Fruit fly (Drosophila melanogaster) whole organism, prepupa: Measurements from ENCODE around the gene glob1.

Experiments used
- Blimp-1 ChIP-seq: fragments of 200-800 bp; sonication (Bioruptor generic); optimal IDR thresholded peaks from 3 replicates; lab custom pipeline; 2017; ENCODE audit warnings: missing biosample characterization, missing genetic modification characterization, mild to moderate bottlenecking, moderate library complexity, missing genetic modification reagents
- CG10669 ChIP-seq: fragments of 200-800 bp; sonication (Bioruptor generic); optimal IDR thresholded peaks from 3 replicates; lab custom pipeline; 2018; ENCODE audit warnings: missing biosample characterization, mild to moderate bottlenecking, missing genetic modification characterization, moderate library complexity
- CG11902 ChIP-seq: fragments of 200-800 bp; sonication (Bioruptor generic); optimal IDR thresholded peaks from 3 replicates; lab custom pipeline; 2016; ENCODE audit warnings: missing biosample characterization, missing genetic modification characterization
- CG16779 ChIP-seq: fragments of 200-800 bp; sonication (Bioruptor generic); optimal IDR thresholded peaks from 3 replicates; lab custom pipeline; 2017; ENCODE audit warnings: missing biosample characterization, mild to moderate bottlenecking, missing genetic modification characterization
- CG31627 ChIP-seq: fragments of 200-800 bp; sonication (Bioruptor generic); optimal IDR thresholded peaks from 3 replicates; lab custom pipeline; 2016; ENCODE audit warnings: missing biosample characterization, missing genetic modification characterization
- CG32006 ChIP-seq: fragments of 200-800 bp; sonication (Bioruptor generic); optimal IDR thresholded peaks from 3 replicates; lab custom pipeline; 2017; ENCODE audit warnings: missing biosample characterization, mild to moderate bottlenecking, missing genetic modification characterization
- CG6276 ChIP-seq: fragments of 200-800 bp; sonication (Bioruptor generic); optimal IDR thresholded peaks from 2 replicates; lab custom pipeline; 2017; ENCODE audit warnings: missing biosample characterization, mild to moderate bottlenecking, missing genetic modification characterization
- CG6792 ChIP-seq: fragments of 200-800 bp; sonication (Bioruptor generic); optimal IDR thresholded peaks from 3 replicates; lab custom pipeline; 2016; ENCODE audit warnings: missing biosample characterization, missing genetic modification characterization
- CG6854 ChIP-seq: fragments of 200-800 bp; sonication (Bioruptor generic); optimal IDR thresholded peaks from 2 replicates; lab custom pipeline; 2017; ENCODE audit warnings: missing biosample characterization, mild to moderate bottlenecking, missing genetic modification characterization
- CG8119 ChIP-seq: fragments of 200-800 bp; sonication (Bioruptor generic); IDR thresholded peaks from 3 replicates; pipeline ENCODE4 v1.3.6; 2022; ENCODE audit warnings: missing biosample characterization, missing genetic modification characterization
- CG8632 ChIP-seq: fragments of 200-800 bp; sonication (Bioruptor generic); optimal IDR thresholded peaks from 3 replicates; lab custom pipeline; 2016; ENCODE audit warnings: missing biosample characterization, missing genetic modification characterization
- CG9139 ChIP-seq: fragments of 200-800 bp; sonication (Bioruptor generic); optimal IDR thresholded peaks from 3 replicates; lab custom pipeline; 2017; ENCODE audit warnings: missing biosample characterization, mild to moderate bottlenecking, missing genetic modification characterization
- Eip78C ChIP-seq: fragments of 200-800 bp; sonication (Bioruptor generic); peaks from one replicate; lab custom pipeline; 2016; ENCODE audit warnings: missing biosample characterization, missing genetic modification characterization
- Eip93F ChIP-seq: fragments of 200-800 bp; sonication (Bioruptor generic); optimal IDR thresholded peaks from 2 replicates; lab custom pipeline; 2016; ENCODE audit warnings: missing biosample characterization, mild to moderate bottlenecking, missing genetic modification characterization
- Ets21C ChIP-seq: fragments of 200-800 bp; sonication (Bioruptor generic); optimal IDR thresholded peaks from 3 replicates; lab custom pipeline; 2016; ENCODE audit warnings: missing biosample characterization, missing genetic modification characterization
- Ets96B ChIP-seq: fragments of 200-800 bp; optimal IDR thresholded peaks from 2 replicates; lab custom pipeline; 2019; ENCODE audit warnings: missing biosample characterization, mild to moderate bottlenecking, missing genetic modification characterization, moderate library complexity
- Met ChIP-seq: fragments of 200-800 bp; sonication (Bioruptor generic); optimal IDR thresholded peaks from 3 replicates; lab custom pipeline; 2016; ENCODE audit warnings: missing biosample characterization, missing genetic modification characterization
- Sox102F ChIP-seq: fragments of 200-800 bp; sonication (Bioruptor generic); optimal IDR thresholded peaks from 2 replicates; lab custom pipeline; 2016; ENCODE audit warnings: missing biosample characterization, mild to moderate bottlenecking, missing genetic modification characterization
- Sox14 ChIP-seq: fragments of 200-800 bp; sonication (Bioruptor generic); optimal IDR thresholded peaks from 3 replicates; lab custom pipeline; 2016; ENCODE audit warnings: missing biosample characterization, missing genetic modification characterization
- Sox15 ChIP-seq: fragments of 200-800 bp; sonication (Bioruptor generic); optimal IDR thresholded peaks from 3 replicates; lab custom pipeline; 2016; ENCODE audit warnings: missing biosample characterization, missing genetic modification characterization
- achi ChIP-seq: fragments of 200-800 bp; sonication (Bioruptor generic); optimal IDR thresholded peaks from 3 replicates; lab custom pipeline; 2016; ENCODE audit warnings: missing biosample characterization, missing genetic modification characterization
- acj6 ChIP-seq: fragments of 200-800 bp; sonication (Bioruptor generic); optimal IDR thresholded peaks from 3 replicates; lab custom pipeline; 2016; ENCODE audit warnings: missing biosample characterization, missing genetic modification characterization
- cyc ChIP-seq: fragments of 200-800 bp; sonication (Bioruptor generic); optimal IDR thresholded peaks from 3 replicates; lab custom pipeline; 2016; ENCODE audit warnings: missing biosample characterization, missing genetic modification characterization
- dac ChIP-seq: fragments of 200-800 bp; sonication (Bioruptor generic); optimal IDR thresholded peaks from 2 replicates; lab custom pipeline; 2017; ENCODE audit warnings: missing biosample characterization, mild to moderate bottlenecking, missing genetic modification characterization
- esn ChIP-seq: fragments of 200-800 bp; sonication (Bioruptor generic); optimal IDR thresholded peaks from 2 replicates; lab custom pipeline; 2016; ENCODE audit warnings: missing biosample characterization, mild to moderate bottlenecking, missing genetic modification characterization, moderate library complexity
- fd85E ChIP-seq: fragments of 200-800 bp; sonication (Bioruptor generic); optimal IDR thresholded peaks from 3 replicates; lab custom pipeline; 2016; ENCODE audit warnings: missing biosample characterization, missing genetic modification characterization
- lz ChIP-seq: fragments of 200-800 bp; sonication (Bioruptor generic); optimal IDR thresholded peaks from 3 replicates; lab custom pipeline; 2016; ENCODE audit warnings: missing biosample characterization, missing genetic modification characterization
- net ChIP-seq: fragments of 200-800 bp; sonication (Bioruptor generic); optimal IDR thresholded peaks from 3 replicates; lab custom pipeline; 2016; ENCODE audit warnings: missing biosample characterization, missing genetic modification characterization
- pdm3 ChIP-seq: fragments of 200-800 bp; sonication (Bioruptor generic); optimal IDR thresholded peaks from 3 replicates; lab custom pipeline; 2016; ENCODE audit warnings: missing biosample characterization, missing genetic modification characterization
- ss ChIP-seq, 2 experiments: fragments of 200-800 bp; sonication (Bioruptor generic); optimal IDR thresholded peaks; 2 replicates in 1 of 2; 3 replicates in 1 of 2; lab custom pipeline; 2017 to 2018; ENCODE audit warnings: mild to moderate bottlenecking in 2 of 2, missing biosample characterization in 2 of 2, missing genetic modification characterization in 2 of 2, moderate library complexity in 1 of 2
- vri ChIP-seq: fragments of 200-800 bp; sonication (Bioruptor generic); optimal IDR thresholded peaks from 3 replicates; lab custom pipeline; 2016; ENCODE audit warnings: missing biosample characterization, mild to moderate bottlenecking, missing genetic modification characterization

Gene glob1

dm6 chr3R:15891188-15891820 lies 13.1 kb downstream of the glob1 start:
- TF ChIP-seq CG6276 (GFP tag; lab: Kevin White, UChicago) (no peak), dac (GFP tag; lab: Kevin White, UChicago) (no peak), CG10669 (GFP tag; lab: Kevin White, UChicago) (no peak), pdm3 (GFP tag; lab: Kevin White, UChicago) (no peak), Ets96B (tag; lab: Kevin White, UChicago) (no peak), CG9139 (GFP tag; lab: Kevin White, UChicago) (no peak), fd85E (GFP tag; lab: Kevin White, UChicago) (no peak), Sox15 (GFP tag; lab: Kevin White, UChicago) (no peak), CG6854 (GFP tag; lab: Kevin White, UChicago) (no peak), CG6792 (GFP tag; lab: Kevin White, UChicago) (no peak), cyc (GFP tag; lab: Kevin White, UChicago) (no peak)

dm6 chr3R:15875611-15876010 lies 28.8 kb downstream of the glob1 start, which contains the start of gene CG31183:
CG31183 (minus strand) TSS chr3R:15875939.
- TF ChIP-seq ss (GFP tag; optimal IDR thresholded peaks at IDR 0.05; lab: Kevin White, UChicago) = no peak
- no peak for TF ChIP-seq Sox15 (GFP tag; lab: Kevin White, UChicago)
- TF ChIP-seq net (GFP tag; lab: Kevin White, UChicago) = no peak
- no peak for TF ChIP-seq CG31627 (GFP tag; lab: Kevin White, UChicago)
- TF ChIP-seq Eip78C (GFP tag; lab: Kevin White, UChicago) = no peak
- TF ChIP-seq CG10669 (GFP tag; lab: Kevin White, UChicago) = no peak
- TF ChIP-seq acj6 = no peak
- no peak for TF ChIP-seq CG32006
- no peak for TF ChIP-seq Sox14 (GFP tag; lab: Kevin White, UChicago)
- TF ChIP-seq Blimp-1 = no peak
- TF ChIP-seq Ets21C (GFP tag; lab: Kevin White, UChicago) = no peak
- TF ChIP-seq achi (GFP tag; lab: Kevin White, UChicago) = no peak

- TF ChIP-seq CG8632 (GFP tag; lab: Kevin White, UChicago) (no peak), Eip78C (GFP tag; lab: Kevin White, UChicago) (no peak), esn (GFP tag; lab: Kevin White, UChicago) (no peak), Sox102F (GFP tag; lab: Kevin White, UChicago) (no peak), achi (GFP tag; lab: Kevin White, UChicago) (no peak), CG11902 (GFP tag; lab: Kevin White, UChicago) (no peak), Met (GFP tag; lab: Kevin White, UChicago) (no peak), Ets96B (tag; lab: Kevin White, UChicago) (no peak), CG31627 (GFP tag; lab: Kevin White, UChicago) (no peak), fd85E (GFP tag; lab: Kevin White, UChicago) (no peak), Eip93F (GFP tag; lab: Kevin White, UChicago) (no peak), lz (GFP tag; lab: Kevin White, UChicago) (no peak), ss (GFP tag; optimal IDR thresholded peaks at IDR 0.05; lab: Kevin White, UChicago) (no peak), CG6276 (GFP tag; lab: Kevin White, UChicago) (no peak), pdm3 (GFP tag; lab: Kevin White, UChicago) (no peak)
Measured at dm6 chr3R:15872829-15873440, 31.5 kb downstream of the glob1 start.

dm6 chr3R:15859896-15860295 lies 44.5 kb downstream of the glob1 start, which contains the start of gene CG9632:
CG9632 (plus strand) TSS chr3R:15860196.
- no peak for TF ChIP-seq CG8119
- TF ChIP-seq vri (GFP tag; lab: Kevin White, UChicago) = no peak
- TF ChIP-seq CG6276 (GFP tag; lab: Kevin White, UChicago) = no peak
- TF ChIP-seq CG16779 = no peak
